Fruit fly (Drosophila melanogaster) whole organism, embryonic: ENCODE results near the gene CG7966.

ENCODE experiments used
- Asciz ChIP-seq: fragments of 200-800 bp; sonication (Bioruptor generic); optimal IDR thresholded peaks from 2 replicates; lab custom pipeline; 2017; ENCODE audit warnings: missing biosample characterization, mild to moderate bottlenecking, missing genetic modification characterization, missing genetic modification reagents
- BtbVII ChIP-seq: fragments of 200-800 bp; sonication (Bioruptor generic); optimal IDR thresholded peaks from 3 replicates; lab custom pipeline; 2017; ENCODE audit warnings: missing biosample characterization, mild to moderate bottlenecking, missing genetic modification characterization
- CG10321 ChIP-seq: fragments of 200-800 bp; sonication (Bioruptor generic); IDR thresholded peaks from 2 replicates; pipeline ENCODE4 v1.3.6; 2022; ENCODE audit warnings: missing biosample characterization, missing genetic modification characterization
- CG10543 ChIP-seq: fragments of 200-800 bp; sonication (Bioruptor generic); optimal IDR thresholded peaks from 3 replicates; lab custom pipeline; 2017; ENCODE audit warnings: missing biosample characterization, mild to moderate bottlenecking, missing genetic modification characterization, moderate library complexity
- CG10959 ChIP-seq: fragments of 200-800 bp; sonication (Bioruptor generic); IDR thresholded peaks from 2 replicates; pipeline ENCODE4 v1.3.6; 2022; ENCODE audit warnings: missing biosample characterization, missing genetic modification characterization
- CG1233 ChIP-seq: fragments of 200-800 bp; sonication (Bioruptor generic); optimal IDR thresholded peaks from 4 replicates; lab custom pipeline; 2018; ENCODE audit warnings: missing biosample characterization, mild to moderate bottlenecking, missing genetic modification characterization
- CG13424 ChIP-seq: fragments of 200-800 bp; sonication (Bioruptor generic); optimal IDR thresholded peaks from 2 replicates; lab custom pipeline; 2019; ENCODE audit warnings: missing biosample characterization, mild to moderate bottlenecking, missing genetic modification characterization, moderate library complexity
- CG14710 ChIP-seq: fragments of 200-800 bp; sonication (Bioruptor generic); optimal IDR thresholded peaks from 3 replicates; lab custom pipeline; 2019; ENCODE audit warnings: missing biosample characterization, mild to moderate bottlenecking, missing genetic modification characterization, moderate library complexity
- CG15479 ChIP-seq: fragments of 200-800 bp; sonication (Bioruptor generic); optimal IDR thresholded peaks from 3 replicates; lab custom pipeline; 2019; ENCODE audit warnings: missing biosample characterization, mild to moderate bottlenecking, missing genetic modification characterization, moderate library complexity
- CG15514 ChIP-seq: fragments of 200-800 bp; sonication (Bioruptor generic); optimal IDR thresholded peaks from 3 replicates; lab custom pipeline; 2017; ENCODE audit warnings: missing biosample characterization, missing genetic modification characterization, mild to moderate bottlenecking, moderate library complexity, missing genetic modification reagents
- CG1647 ChIP-seq: fragments of 200-800 bp; sonication (Bioruptor generic); optimal IDR thresholded peaks from 3 replicates; lab custom pipeline; 2016; ENCODE audit warnings: missing biosample characterization, missing genetic modification characterization
- CG16863 ChIP-seq: fragments of 200-800 bp; sonication (Bioruptor generic); optimal IDR thresholded peaks from 3 replicates; lab custom pipeline; 2016; ENCODE audit warnings: missing biosample characterization, missing genetic modification characterization
- CG17186 ChIP-seq: fragments of 200-800 bp; sonication (Bioruptor generic); optimal IDR thresholded peaks from 3 replicates; lab custom pipeline; 2017; ENCODE audit warnings: missing biosample characterization, missing genetic modification reagents, missing genetic modification characterization
- CG17328 ChIP-seq: fragments of 200-800 bp; sonication (Bioruptor generic); IDR thresholded peaks from 2 replicates; pipeline ENCODE4 v1.3.6; 2022; ENCODE audit warnings: missing biosample characterization, missing genetic modification characterization
- CG17359 ChIP-seq: fragments of 200-800 bp; sonication (Bioruptor generic); optimal IDR thresholded peaks from 3 replicates; lab custom pipeline; 2018; ENCODE audit warnings: missing biosample characterization, mild to moderate bottlenecking, missing genetic modification characterization, moderate library complexity
- CG17385 ChIP-seq: fragments of 200-800 bp; sonication (Bioruptor generic); optimal IDR thresholded peaks from 3 replicates; lab custom pipeline; 2018; ENCODE audit warnings: missing biosample characterization, mild to moderate bottlenecking, missing genetic modification characterization
- CG18764 ChIP-seq: fragments of 200-800 bp; sonication (Bioruptor generic); optimal IDR thresholded peaks from 3 replicates; lab custom pipeline; 2016; ENCODE audit warnings: missing biosample characterization, missing genetic modification characterization
- CG2116 ChIP-seq: fragments of 200-800 bp; sonication (Bioruptor generic); optimal IDR thresholded peaks from 3 replicates; lab custom pipeline; 2018; ENCODE audit warnings: missing biosample characterization, mild to moderate bottlenecking, missing genetic modification characterization
- CG2678 ChIP-seq: fragments of 200-800 bp; sonication (Bioruptor generic); optimal IDR thresholded peaks from 3 replicates; lab custom pipeline; 2019; ENCODE audit warnings: missing biosample characterization, mild to moderate bottlenecking, missing genetic modification characterization, moderate library complexity
- CG34224 ChIP-seq: fragments of 200-800 bp; sonication (Bioruptor generic); IDR thresholded peaks from 3 replicates; pipeline ENCODE4 v1.3.6; 2022; ENCODE audit warnings: missing biosample characterization, missing genetic modification characterization; ENCODE audit not compliant: partially characterized antibody
- CG3995 ChIP-seq: fragments of 200-800 bp; sonication (Bioruptor generic); optimal IDR thresholded peaks from 3 replicates; lab custom pipeline; 2016; ENCODE audit warnings: missing biosample characterization, missing genetic modification characterization
- CG4730 ChIP-seq: fragments of 200-800 bp; sonication (Bioruptor generic); IDR thresholded peaks from 2 replicates; pipeline ENCODE4 v1.3.6; 2022; ENCODE audit warnings: missing biosample characterization, missing genetic modification characterization
- CG6765 ChIP-seq: fragments of 200-800 bp; sonication (Bioruptor generic); optimal IDR thresholded peaks from 3 replicates; lab custom pipeline; 2017; ENCODE audit warnings: missing biosample characterization, mild to moderate bottlenecking, missing genetic modification characterization
- CG9437 ChIP-seq: fragments of 200-800 bp; sonication (Bioruptor generic); optimal IDR thresholded peaks from 2 replicates; lab custom pipeline; 2018; ENCODE audit warnings: missing biosample characterization, mild to moderate bottlenecking, missing genetic modification characterization
- D ChIP-seq, 2 experiments: fragments of 200-800 bp in 1 of 2; fragments of >200 bp in 1 of 2; sonication (Bioruptor generic) in 1 of 2; optimal IDR thresholded peaks; 2 replicates in 1 of 2; 3 replicates in 1 of 2; lab custom pipeline; 2017; ENCODE audit warnings: mild to moderate bottlenecking in 1 of 2, missing biosample characterization in 1 of 2, missing genetic modification characterization in 1 of 2, missing genetic modification reagents in 1 of 2
- HHEX ChIP-seq: fragments of 200-800 bp; sonication (Bioruptor generic); optimal IDR thresholded peaks from 3 replicates; lab custom pipeline; 2017; ENCODE audit warnings: missing biosample characterization, mild to moderate bottlenecking, missing genetic modification characterization, missing genetic modification reagents
- HLH4C ChIP-seq: fragments of 200-800 bp; sonication (Bioruptor generic); IDR thresholded peaks from 3 replicates; pipeline ENCODE4 v1.3.6; 2022; ENCODE audit warnings: missing biosample characterization, missing genetic modification characterization; ENCODE audit not compliant: partially characterized antibody
- Hmr ChIP-seq: fragments of 200-800 bp; sonication (Bioruptor generic); optimal IDR thresholded peaks from 3 replicates; lab custom pipeline; 2017; ENCODE audit warnings: mild to moderate bottlenecking, missing biosample characterization, missing genetic modification reagents, missing genetic modification characterization
- MTF-1 ChIP-seq: fragments of 200-800 bp; sonication (Bioruptor generic); optimal IDR thresholded peaks from 2 replicates; lab custom pipeline; 2018; ENCODE audit warnings: missing biosample characterization, mild to moderate bottlenecking, missing genetic modification characterization, borderline replicate concordance
- Sry-β ChIP-seq: fragments of 200-800 bp; sonication (Bioruptor generic); optimal IDR thresholded peaks from 2 replicates; lab custom pipeline; 2018; ENCODE audit warnings: missing biosample characterization, mild to moderate bottlenecking, missing genetic modification characterization, moderate library complexity
- Ssrp ChIP-seq: fragments of 200-800 bp; sonication (Bioruptor generic); optimal IDR thresholded peaks from 2 replicates; lab custom pipeline; 2018; ENCODE audit warnings: missing biosample characterization, mild to moderate bottlenecking, missing genetic modification characterization, moderate library complexity
- br ChIP-seq: fragments of >200 bp; optimal IDR thresholded peaks from 2 replicates; lab custom pipeline; 2017
- bsh ChIP-seq, 2 experiments: fragments of 200-800 bp; sonication (Bioruptor generic); optimal IDR thresholded peaks; 2 replicates each; lab custom pipeline; 2017 to 2018; ENCODE audit warnings: mild to moderate bottlenecking in 2 of 2, missing biosample characterization in 2 of 2, missing genetic modification characterization in 2 of 2, moderate library complexity in 1 of 2
- ewg ChIP-seq: fragments of 200-800 bp; sonication (Bioruptor generic); optimal IDR thresholded peaks from 3 replicates; lab custom pipeline; 2017; ENCODE audit warnings: mild to moderate bottlenecking, missing biosample characterization, missing genetic modification reagents, missing genetic modification characterization
- fd96Cb ChIP-seq: fragments of 200-800 bp; sonication (Bioruptor generic); optimal IDR thresholded peaks from 2 replicates; lab custom pipeline; 2018; ENCODE audit warnings: missing biosample characterization, mild to moderate bottlenecking, missing genetic modification characterization, moderate library complexity
- gsb ChIP-seq: fragments of 200-800 bp; sonication (Bioruptor generic); IDR thresholded peaks from 2 replicates; pipeline ENCODE4 v1.3.6; 2022; ENCODE audit warnings: missing biosample characterization, missing genetic modification characterization
- knrl ChIP-seq: fragments of 200-800 bp; sonication (Bioruptor generic); IDR thresholded peaks from 3 replicates; pipeline ENCODE4 v1.3.6; 2022; ENCODE audit warnings: missing biosample characterization, missing genetic modification characterization; ENCODE audit not compliant: partially characterized antibody
- lab ChIP-seq: fragments of 200-800 bp; sonication (Bioruptor generic); optimal IDR thresholded peaks from 3 replicates; lab custom pipeline; 2017; ENCODE audit warnings: missing biosample characterization, missing genetic modification characterization, mild to moderate bottlenecking, moderate library complexity, missing genetic modification reagents
- lov ChIP-seq, 2 experiments: fragments of 200-800 bp in 1 of 2; fragments of >200 bp in 1 of 2; sonication (Bioruptor generic) in 1 of 2; IDR thresholded peaks in 1 of 2; optimal IDR thresholded peaks in 1 of 2; 2 replicates in 1 of 2; 3 replicates in 1 of 2; pipeline versions ENCODE4 v1.3.6 to Lab custom; 2017 to 2022; ENCODE audit warnings: missing biosample characterization in 1 of 2, missing genetic modification characterization in 1 of 2
- nom ChIP-seq: fragments of 200-800 bp; sonication (Bioruptor generic); optimal IDR thresholded peaks from 2 replicates; lab custom pipeline; 2017; ENCODE audit warnings: missing biosample characterization, missing genetic modification characterization, mild to moderate bottlenecking, moderate library complexity, missing genetic modification reagents
- org-1 ChIP-seq: fragments of 200-800 bp; sonication (Bioruptor generic); optimal IDR thresholded peaks from 2 replicates; lab custom pipeline; 2017; ENCODE audit warnings: missing biosample characterization, missing genetic modification characterization
- otp ChIP-seq: fragments of 200-800 bp; sonication (Bioruptor generic); IDR thresholded peaks from 3 replicates; pipeline ENCODE4, ENCODE4 v1.3.6; 2022; ENCODE audit warnings: missing biosample characterization, missing genetic modification characterization
- phol ChIP-seq: fragments of 200-800 bp; sonication (Bioruptor generic); optimal IDR thresholded peaks from 3 replicates; lab custom pipeline; 2018; ENCODE audit warnings: missing biosample characterization, mild to moderate bottlenecking, missing genetic modification characterization, moderate library complexity
- scrt ChIP-seq: fragments of 200-800 bp; sonication (Bioruptor generic); optimal IDR thresholded peaks from 2 replicates; lab custom pipeline; 2018; ENCODE audit warnings: missing biosample characterization, mild to moderate bottlenecking, missing genetic modification characterization, moderate library complexity
- sim ChIP-seq: fragments of 200-800 bp; sonication (Bioruptor generic); IDR thresholded peaks from 2 replicates; pipeline ENCODE4 v1.3.6; 2022; ENCODE audit warnings: missing biosample characterization, missing genetic modification characterization
- sima ChIP-seq: fragments of 200-800 bp; sonication (Bioruptor generic); optimal IDR thresholded peaks from 2 replicates; lab custom pipeline; 2016; ENCODE audit warnings: missing biosample characterization, missing genetic modification characterization
- sr ChIP-seq: fragments of 200-800 bp; sonication (Bioruptor generic); IDR thresholded peaks from 3 replicates; pipeline ENCODE4 v1.3.6; 2022; ENCODE audit warnings: missing biosample characterization, missing genetic modification characterization

CG7966 gene

DNA sequence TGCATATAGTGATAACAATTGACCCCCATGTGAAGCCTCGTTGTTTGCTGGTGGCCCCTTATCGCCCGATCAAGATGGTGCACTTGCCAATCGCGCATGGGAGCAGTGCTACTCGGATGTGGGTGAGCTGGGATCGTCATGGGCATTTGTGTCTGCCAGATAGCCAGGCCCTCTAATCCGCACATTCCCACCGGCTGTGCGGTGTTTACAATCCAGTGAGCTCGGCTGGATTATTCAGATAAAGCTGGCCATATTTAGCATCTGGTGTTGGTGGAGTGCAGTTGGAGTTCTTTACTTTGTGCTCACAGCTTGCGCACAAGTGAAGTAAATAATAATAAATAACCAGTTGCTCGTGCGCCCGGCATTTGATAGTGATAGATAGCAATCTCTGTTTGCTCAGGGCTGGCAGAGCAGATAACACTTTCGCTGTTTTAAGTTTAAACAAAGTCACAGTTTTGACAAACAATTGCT is 18.2 kb downstream of the CG7966 start (continued):
- TF ChIP-seq phol (peak; percentile 1), lov (optimal IDR thresholded peaks at IDR 0.05; lab: Kevin White, UChicago) (no peak), lov (GFP tag; IDR thresholded peaks at IDR 0.05; lab: Robert Waterston, UW) (peak; percentile 67; the same call in 1 of the 3 replicates), CG2116 (GFP tag; lab: Kevin White, UChicago) (no peak), Asciz (peak; percentile 80), fd96Cb (no peak), CG15514 (GFP tag; lab: Kevin White, UChicago) (peak; percentile 61), sr (GFP tag; lab: Robert Waterston, UW) (0 out of 3 replicates have a peak, but pooled peaks have one; percentile 32), CG17385 (peak; percentile 9), CG17328 (GFP tag; lab: Robert Waterston, UW) (peak; percentile 12; the same call in 1 of the 2 replicates), HHEX (GFP tag; lab: Kevin White, UChicago) (peak; percentile 54), CG17186 (GFP tag; lab: Kevin White, UChicago) (peak; percentile 59), CG10321 (GFP tag; lab: Robert Waterston, UW) (0 out of 2 replicates have a peak, but pooled peaks have one; percentile 29), CG16863 (no peak), lab (peak; percentile 83), bsh (GFP tag; optimal IDR thresholded peaks at IDR 0.05; lab: Kevin White, UChicago) (peak in 1 of 2 experiments; percentile 39), CG1647 (GFP tag; lab: Kevin White, UChicago) (peak; percentile 5), CG9437 (GFP tag; lab: Kevin White, UChicago) (no peak), MTF-1 (GFP tag; lab: Kevin White, UChicago) (peak; percentile 71), knrl (no peak), CG17359 (tag; lab: Kevin White, UChicago) (peak; percentile 69), br (lab: Kevin White, UChicago) (no peak), CG6765 (GFP tag; lab: Kevin White, UChicago) (peak; percentile 41), sim (GFP tag; lab: Robert Waterston, UW) (peak; percentile 31; the same call in 1 of the 2 replicates), ewg (peak; percentile 13), CG10959 (GFP tag; lab: Robert Waterston, UW) (0 out of 2 replicates have a peak, but pooled peaks have one; percentile 12), org-1 (peak; percentile 39), HLH4C (no peak), Sry-β (GFP tag; lab: Kevin White, UChicago) (peak; percentile 26), CG18764 (peak; percentile 42), Ssrp (tag; lab: Kevin White, UChicago) (no peak), scrt (GFP tag; lab: Kevin White, UChicago) (peak; percentile 42), D (optimal IDR thresholded peaks at IDR 0.05; lab: Kevin White, UChicago) (no peak), D (GFP tag; optimal IDR thresholded peaks at IDR 0.05; lab: Kevin White, UChicago) (peak; percentile 44), sima (GFP tag; lab: Kevin White, UChicago) (no peak), CG1233 (GFP tag; lab: Kevin White, UChicago) (peak; percentile 52), nom (GFP tag; lab: Kevin White, UChicago) (no peak), gsb (GFP tag; lab: Robert Waterston, UW) (0 out of 2 replicates have a peak, but pooled peaks have one; percentile 22), otp (GFP tag; lab: Robert Waterston, UW) (peak; percentile 30; the same call in 1 of the 3 replicates), CG4730 (no peak), CG3995 (GFP tag; lab: Kevin White, UChicago) (peak; percentile 93), Hmr (GFP tag; lab: Kevin White, UChicago) (peak; percentile 56), CG34224 (GFP tag; lab: Robert Waterston, UW) (no peak), CG13424 (peak; percentile 34), CG10543 (peak; percentile 80), CG2678 (tag; lab: Kevin White, UChicago) (no peak), BtbVII (GFP tag; lab: Kevin White, UChicago) (peak; percentile 36), CG14710 (tag; lab: Kevin White, UChicago) (peak; percentile 27), CG15479 (GFP tag; lab: Kevin White, UChicago) (peak; percentile 86)
